Worm (Caenorhabditis elegans): ENCODE data around the gene prp-9.
A peak's percentile ranks its signal among the peaks of the same experiment; 100 is the strongest.

Gene prp-9

ce11 chrII:8525133-8525736, at the start of gene prp-9, which contains the start of gene mrps-18B:
prp-9 (minus strand) TSS chrII:8525396.
mrps-18B (plus strand) TSS chrII:8525681.
- TF ChIP-seq ref-2 (tag; optimal IDR thresholded peaks at IDR 0.05) (no peak), fkh-6 (tag; optimal IDR thresholded peaks at IDR 0.05) (no peak), pag-3 (tag; optimal IDR thresholded peaks at IDR 0.05; ENCODE audit: borderline replicate concordance) (no peak), che-1 (tag; optimal IDR thresholded peaks at IDR 0.05) (no peak), C38D4.7 (GFP tag; optimal IDR thresholded peaks at IDR 0.05) (no peak), dmd-4 (tag; optimal IDR thresholded peaks at IDR 0.05; ENCODE audit: borderline replicate concordance) (no peak), ztf-16 (tag; optimal IDR thresholded peaks at IDR 0.05) (no peak), lim-6 (tag; optimal IDR thresholded peaks at IDR 0.05) (no peak), fax-1 (tag; optimal IDR thresholded peaks at IDR 0.05) (no peak), syd-9 (tag; optimal IDR thresholded peaks at IDR 0.05) (no peak), madf-2 (tag; optimal IDR thresholded peaks at IDR 0.05) (no peak)

DNA sequence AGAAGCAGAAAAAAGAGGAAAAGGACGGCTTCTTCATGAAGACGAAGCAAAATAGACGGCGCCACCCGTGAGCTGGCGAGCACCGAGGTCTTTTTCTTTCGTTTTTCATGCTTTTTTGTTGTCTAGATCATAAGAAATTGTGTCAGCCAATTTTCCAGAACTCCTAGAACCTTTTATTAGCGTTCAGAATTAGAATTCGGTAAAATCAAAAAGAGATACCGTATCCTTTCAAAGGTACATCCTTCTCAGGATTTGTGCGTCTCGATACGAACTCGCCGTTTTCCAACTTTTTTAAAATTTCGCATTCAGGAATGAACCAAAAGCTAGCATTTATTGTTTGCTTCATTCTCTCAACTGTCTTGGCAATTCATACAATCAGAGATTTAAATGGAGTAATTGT, 47.8 kb upstream of the prp-9 start, which contains the start of gene F54C9.7:
Gene F54C9.7, plus strand, starts transcription at position 301 of the 400 bp plus-strand sequence.
- TF ChIP-seq ceh-31 (tag; optimal IDR thresholded peaks at IDR 0.05) (no peak), ceh-30 (tag; optimal IDR thresholded peaks at IDR 0.05) (no peak)

- no peak for TF ChIP-seq hlh-6 (tag; optimal IDR thresholded peaks at IDR 0.05)
- no peak for TF ChIP-seq Y22D7AL.16 (tag; optimal IDR thresholded peaks at IDR 0.05)
- TF ChIP-seq elt-4 (tag; optimal IDR thresholded peaks at IDR 0.05): no peak
- no peak for TF ChIP-seq npax-4 (tag; optimal IDR thresholded peaks at IDR 0.05)
- TF ChIP-seq dmd-4 (tag; optimal IDR thresholded peaks at IDR 0.05; ENCODE audit: borderline replicate concordance): no peak
- TF ChIP-seq sox-2 (GFP tag; IDR thresholded peaks at IDR 0.05): no peak
- no peak for TF ChIP-seq ttx-3 (tag; optimal IDR thresholded peaks at IDR 0.05)
- no peak for TF ChIP-seq gmeb-2 (tag; optimal IDR thresholded peaks at IDR 0.05)
- no peak for TF ChIP-seq T23F11.4 (GFP tag; optimal IDR thresholded peaks at IDR 0.05)
- no peak for TF ChIP-seq F13H6.1 (tag; optimal IDR thresholded peaks at IDR 0.05)
- no peak for TF ChIP-seq lim-6 (tag; optimal IDR thresholded peaks at IDR 0.05)
Measured at ce11 chrII:8570977-8571376, 45.8 kb upstream of the prp-9 start, which contains the start of gene bcs-1. bcs-1 (plus strand) TSS chrII:8571085.

- TF ChIP-seq nfya-1 (tag; optimal IDR thresholded peaks at IDR 0.05) (peak; percentile 87), pqm-1 (tag; optimal IDR thresholded peaks at IDR 0.05) (no peak), ceh-9 (tag; optimal IDR thresholded peaks at IDR 0.05) (no peak), hlh-6 (tag; optimal IDR thresholded peaks at IDR 0.05) (no peak), ceh-18 (tag; optimal IDR thresholded peaks at IDR 0.05) (peak; percentile 77), unc-86 (tag; optimal IDR thresholded peaks at IDR 0.05) (no peak), C08G9.2 (tag; optimal IDR thresholded peaks at IDR 0.05) (peak; percentile 48), ets-4 (tag; optimal IDR thresholded peaks at IDR 0.05) (peak; percentile 46), eyg-1 (tag; optimal IDR thresholded peaks at IDR 0.05) (no peak), fkh-10 (GFP tag; optimal IDR thresholded peaks at IDR 0.05) (no peak), hlh-13 (GFP tag; optimal IDR thresholded peaks at IDR 0.05) (no peak), T23F11.4 (GFP tag; optimal IDR thresholded peaks at IDR 0.05) (no peak), pros-1 (tag; optimal IDR thresholded peaks at IDR 0.05) (peak; percentile 10), madf-2 (tag; optimal IDR thresholded peaks at IDR 0.05) (peak; percentile 29), ceh-2 (tag; optimal IDR thresholded peaks at IDR 0.05) (no peak), rnt-1 (tag; optimal IDR thresholded peaks at IDR 0.05) (peak; percentile 71), unc-3 (GFP tag; conservative IDR thresholded peaks at IDR 0.05) (0 out of 2 replicates have a peak, but pooled peaks have one; percentile 17), unc-3 (tag; optimal IDR thresholded peaks at IDR 0.05) (no peak), hlh-15 (tag; optimal IDR thresholded peaks at IDR 0.05) (no peak), unc-42 (tag; optimal IDR thresholded peaks at IDR 0.05) (peak; percentile 67), che-1 (tag; optimal IDR thresholded peaks at IDR 0.05) (peak; percentile 27), tbx-2 (tag; optimal IDR thresholded peaks at IDR 0.05) (peak; percentile 65), hlh-30 (tag; optimal IDR thresholded peaks at IDR 0.05; ENCODE audit: insufficient read depth) (peak; percentile 65), ttx-3 (tag; optimal IDR thresholded peaks at IDR 0.05) (peak; percentile 29), nhr-11 (tag; optimal IDR thresholded peaks at IDR 0.05) (no peak), Y22D7AL.16 (tag; optimal IDR thresholded peaks at IDR 0.05) (peak; percentile 26), unc-55 (GFP tag; optimal IDR thresholded peaks at IDR 0.05) (peak; percentile 56), ceh-48 (tag; optimal IDR thresholded peaks at IDR 0.05) (peak; percentile 0)
Measured at ce11 chrII:8569038-8569977, 44.1 kb upstream of the prp-9 start, which contains the start of the genes col-38 and rpl-5. col-38 (minus strand) TSS chrII:8569088. rpl-5 (plus strand) TSS chrII:8569927.
